Worm (Caenorhabditis elegans) whole organism, midembryonic: ENCODE measurements around the gene bath-10.

Experiments
- T22C8.4 ChIP-seq: fragments of 200-800 bp; sonication (Bioruptor generic); IDR thresholded peaks from 2 replicates; pipeline ENCODE4 v1.3.6; 2022; ENCODE audit warnings: missing genetic modification characterization, missing compliant biosample characterization
- cog-1 ChIP-seq: sonication (generic microtip); optimal IDR thresholded peaks from 2 replicates; lab custom pipeline; 2016; ENCODE audit warnings: missing genetic modification characterization, missing compliant biosample characterization
- flt-1 ChIP-seq: fragments of 200-800 bp; sonication (Bioruptor generic); IDR thresholded peaks from 2 replicates; pipeline ENCODE4 v1.3.6; 2022; ENCODE audit warnings: missing genetic modification characterization, missing compliant biosample characterization
- klf-2 ChIP-seq: fragments of 200-800 bp; sonication (Bioruptor generic); conservative IDR thresholded peaks from 2 replicates; pipeline ENCODE4 v1.3.6; 2022; ENCODE audit warnings: missing genetic modification reagents, missing genetic modification characterization, missing compliant biosample characterization
- med-1 ChIP-seq: sonication (generic microtip); optimal IDR thresholded peaks from 2 replicates; lab custom pipeline; 2017; ENCODE audit warnings: missing genetic modification characterization, mild to moderate bottlenecking, missing compliant biosample characterization, antibody characterized with exemption, missing genetic modification reagents; ENCODE audit not compliant: insufficient read depth
- ref-1 ChIP-seq: fragments of 200-800 bp; sonication (Bioruptor generic); conservative IDR thresholded peaks from 2 replicates; pipeline ENCODE4 v1.3.6; 2022; ENCODE audit warnings: missing genetic modification reagents, missing genetic modification characterization, missing compliant biosample characterization
- tab-1 ChIP-seq: fragments of 200-800 bp; sonication (Bioruptor generic); IDR thresholded peaks from 2 replicates; pipeline ENCODE4 v1.3.6; 2022; ENCODE audit warnings: missing genetic modification characterization, missing compliant biosample characterization

DNA sequence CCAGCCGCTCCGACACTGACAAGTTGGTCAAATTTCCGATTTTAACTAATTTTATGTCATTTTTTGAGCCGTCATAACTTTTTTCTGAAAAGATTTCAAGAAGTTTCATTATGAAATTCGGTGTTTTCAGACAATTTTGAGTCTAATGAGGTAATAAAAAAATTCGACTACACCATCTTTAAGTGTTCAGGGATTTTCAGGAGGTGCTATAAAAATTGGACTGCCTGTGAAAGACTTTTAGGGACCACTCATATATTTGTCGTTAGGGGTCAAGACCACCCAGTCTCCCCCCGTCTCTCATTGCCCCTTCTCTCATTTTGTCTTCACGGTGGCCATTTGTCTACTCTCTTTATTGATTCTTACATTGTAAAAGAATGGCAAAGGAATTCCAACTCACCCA is at the start of gene bath-10:
- TF ChIP-seq klf-2 (no peak), med-1 (GFP tag; lab: Kevin White, UChicago) (no peak), flt-1 (GFP tag; lab: Robert Waterston, UW) (no peak), tab-1 (no peak), ref-1 (GFP tag; lab: Robert Waterston, UW) (no peak), T22C8.4 (no peak), cog-1 (tag; lab: Kevin White, UChicago) (no peak)
